Worm (Caenorhabditis elegans): ENCODE measurements around the gene F22H10.2.

DNA sequence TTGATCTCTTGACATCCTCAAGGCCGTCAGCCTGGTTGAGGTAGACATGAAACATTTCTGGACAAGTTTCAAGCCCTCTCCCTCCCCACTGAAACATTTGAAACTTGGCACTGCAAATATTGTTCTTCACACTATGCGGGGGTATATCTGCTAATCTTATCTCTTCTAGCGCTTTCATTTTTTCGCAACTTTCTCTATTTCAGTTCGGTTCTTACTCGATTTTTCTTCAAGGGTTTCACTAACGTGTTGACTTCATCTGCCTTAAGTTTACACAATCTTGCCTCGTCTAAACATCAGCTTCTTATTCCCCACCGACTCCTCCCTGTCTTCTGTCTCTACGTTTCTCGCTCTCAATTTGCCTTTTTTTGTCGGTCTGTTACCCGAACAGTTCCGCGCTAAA, 49.6 kb upstream of the F22H10.2 start:
- TF ChIP-seq sea-2 (GFP tag; IDR thresholded peaks at IDR 0.05), result no peak
- TF ChIP-seq F39B2.1 (GFP tag; IDR thresholded peaks at IDR 0.05), result no peak
- TF ChIP-seq egl-44 (GFP tag; IDR thresholded peaks at IDR 0.05), result no peak
- no peak for TF ChIP-seq lin-54 (GFP tag; optimal IDR thresholded peaks at IDR 0.05)
- no peak for TF ChIP-seq sptf-2 (GFP tag; optimal IDR thresholded peaks at IDR 0.05)
- TF ChIP-seq madf-10 (tag; optimal IDR thresholded peaks at IDR 0.05), result no peak
